Fruit fly (Drosophila melanogaster) whole organism, embryonic: ENCODE measurements around the gene Pss.

Experiments used
- Abd-B ChIP-seq: fragments of 200-800 bp; sonication (Bioruptor generic); optimal IDR thresholded peaks from 2 replicates; lab custom pipeline; 2018; ENCODE audit warnings: missing biosample characterization, mild to moderate bottlenecking, missing genetic modification characterization, moderate library complexity
- Adf1 ChIP-seq: fragments of 200-800 bp; sonication (Bioruptor generic); IDR thresholded peaks from 2 replicates; pipeline ENCODE4 v1.3.6; 2022; ENCODE audit warnings: missing biosample characterization, missing genetic modification characterization
- CG12071 ChIP-seq: fragments of 200-800 bp; sonication (Bioruptor generic); optimal IDR thresholded peaks from 3 replicates; lab custom pipeline; 2018; ENCODE audit warnings: missing biosample characterization, mild to moderate bottlenecking, missing genetic modification characterization
- CG13775 ChIP-seq: fragments of 200-800 bp; sonication (Bioruptor generic); optimal IDR thresholded peaks from 3 replicates; lab custom pipeline; 2017; ENCODE audit warnings: missing biosample characterization, mild to moderate bottlenecking, missing genetic modification characterization
- CG13894 ChIP-seq: fragments of 200-800 bp; sonication (Bioruptor generic); optimal IDR thresholded peaks from 3 replicates; lab custom pipeline; 2018; ENCODE audit warnings: missing biosample characterization, mild to moderate bottlenecking, missing genetic modification characterization, moderate library complexity
- CG1602 ChIP-seq: fragments of 200-800 bp; sonication (Bioruptor generic); optimal IDR thresholded peaks from 3 replicates; lab custom pipeline; 2016; ENCODE audit warnings: missing biosample characterization, missing genetic modification characterization
- CG17802 ChIP-seq: fragments of 200-800 bp; sonication (Bioruptor generic); optimal IDR thresholded peaks from 2 replicates; lab custom pipeline; 2018; ENCODE audit warnings: missing biosample characterization, mild to moderate bottlenecking, missing genetic modification characterization, moderate library complexity
- CG18476 ChIP-seq: fragments of 200-800 bp; sonication (Bioruptor generic); optimal IDR thresholded peaks from 2 replicates; lab custom pipeline; 2016; ENCODE audit warnings: missing biosample characterization, mild to moderate bottlenecking, missing genetic modification characterization
- CG18619 ChIP-seq: fragments of 200-800 bp; sonication (Bioruptor generic); optimal IDR thresholded peaks from 3 replicates; lab custom pipeline; 2017; ENCODE audit warnings: missing biosample characterization, mild to moderate bottlenecking, missing genetic modification characterization
- CG18764 ChIP-seq: fragments of 200-800 bp; sonication (Bioruptor generic); optimal IDR thresholded peaks from 3 replicates; lab custom pipeline; 2016; ENCODE audit warnings: missing biosample characterization, missing genetic modification characterization
- CG30020 ChIP-seq: fragments of 200-800 bp; optimal IDR thresholded peaks from 2 replicates; lab custom pipeline; 2019; ENCODE audit warnings: missing biosample characterization, mild to moderate bottlenecking, missing genetic modification characterization, moderate library complexity
- CG30403 ChIP-seq: fragments of 200-800 bp; sonication (Bioruptor generic); optimal IDR thresholded peaks from 3 replicates; lab custom pipeline; 2016; ENCODE audit warnings: missing biosample characterization, missing genetic modification characterization
- CG33557 ChIP-seq: fragments of 200-800 bp; sonication (Bioruptor generic); optimal IDR thresholded peaks from 2 replicates; lab custom pipeline; 2019; ENCODE audit warnings: missing biosample characterization, mild to moderate bottlenecking, missing genetic modification characterization, moderate library complexity
- CG34376 ChIP-seq: fragments of 200-800 bp; sonication (Bioruptor generic); optimal IDR thresholded peaks from 2 replicates; lab custom pipeline; 2018; ENCODE audit warnings: missing biosample characterization, mild to moderate bottlenecking, missing genetic modification characterization
- CG3847 ChIP-seq: fragments of 200-800 bp; sonication (Bioruptor generic); IDR thresholded peaks from 2 replicates; pipeline ENCODE4 v1.3.6; 2022; ENCODE audit warnings: missing biosample characterization, missing genetic modification characterization
- CG5180 ChIP-seq: fragments of 200-800 bp; sonication (Bioruptor generic); optimal IDR thresholded peaks from 3 replicates; lab custom pipeline; 2017; ENCODE audit warnings: missing biosample characterization, missing genetic modification characterization, mild to moderate bottlenecking, moderate library complexity, missing genetic modification reagents
- CG6175 ChIP-seq: fragments of 200-800 bp; sonication (Bioruptor generic); IDR thresholded peaks from 3 replicates; pipeline ENCODE4 v1.3.6; 2022; ENCODE audit warnings: missing biosample characterization, missing genetic modification characterization
- CG6254 ChIP-seq: fragments of 200-800 bp; sonication (Bioruptor generic); optimal IDR thresholded peaks from 3 replicates; lab custom pipeline; 2017; ENCODE audit warnings: mild to moderate bottlenecking, missing biosample characterization, missing genetic modification reagents, missing genetic modification characterization
- CG7963 ChIP-seq: fragments of 200-800 bp; sonication (Bioruptor generic); IDR thresholded peaks from 3 replicates; pipeline ENCODE4 v1.3.6; 2022; ENCODE audit warnings: missing biosample characterization, missing genetic modification characterization; ENCODE audit not compliant: partially characterized antibody
- Chrac-16 ChIP-seq: fragments of 200-800 bp; sonication (Bioruptor generic); optimal IDR thresholded peaks from 3 replicates; lab custom pipeline; 2016; ENCODE audit warnings: missing biosample characterization, missing genetic modification characterization
- D19A ChIP-seq: fragments of 200-800 bp; optimal IDR thresholded peaks from 3 replicates; lab custom pipeline; 2019; ENCODE audit warnings: missing biosample characterization, mild to moderate bottlenecking, missing genetic modification characterization, moderate library complexity
- Hand ChIP-seq: fragments of 200-800 bp; sonication (Bioruptor generic); optimal IDR thresholded peaks from 2 replicates; lab custom pipeline; 2017; ENCODE audit warnings: mild to moderate bottlenecking, missing biosample characterization, missing genetic modification reagents, missing genetic modification characterization
- Hmr ChIP-seq: fragments of 200-800 bp; sonication (Bioruptor generic); optimal IDR thresholded peaks from 3 replicates; lab custom pipeline; 2017; ENCODE audit warnings: mild to moderate bottlenecking, missing biosample characterization, missing genetic modification reagents, missing genetic modification characterization
- Kr ChIP-seq: fragments of 200-800 bp; sonication (Bioruptor generic); optimal IDR thresholded peaks from 2 replicates; lab custom pipeline; 2017; ENCODE audit warnings: missing biosample characterization, mild to moderate bottlenecking, missing genetic modification characterization
- NK7.1 ChIP-seq: fragments of 200-800 bp; sonication (Bioruptor generic); optimal IDR thresholded peaks from 3 replicates; lab custom pipeline; 2016; ENCODE audit warnings: missing biosample characterization, missing genetic modification characterization
- Oaz ChIP-seq: fragments of 200-800 bp; sonication (Bioruptor generic); IDR thresholded peaks from 2 replicates; pipeline ENCODE4 v1.3.6; 2022; ENCODE audit warnings: missing biosample characterization, missing genetic modification characterization
- Ravus ChIP-seq: fragments of 200-800 bp; sonication (Bioruptor generic); IDR thresholded peaks from 2 replicates; pipeline ENCODE4 v1.3.6; 2022; ENCODE audit warnings: missing biosample characterization, missing genetic modification characterization
- Rfx ChIP-seq: fragments of 200-800 bp; sonication (Bioruptor generic); IDR thresholded peaks from 2 replicates; pipeline ENCODE4 v1.3.6; 2022; ENCODE audit warnings: missing biosample characterization, missing genetic modification characterization
- Sox102F ChIP-seq: fragments of 200-800 bp; sonication (Bioruptor generic); optimal IDR thresholded peaks from 2 replicates; lab custom pipeline; 2018; ENCODE audit warnings: missing biosample characterization, mild to moderate bottlenecking, missing genetic modification characterization, moderate library complexity
- Stat92E ChIP-seq, 3 experiments: fragments of >200 bp in 2 of 3; fragments of 200-800 bp in 1 of 3; sonication (Bioruptor generic) in 1 of 3; optimal IDR thresholded peaks; 2 replicates each; lab custom pipeline; 2017 to 2019; ENCODE audit warnings: missing biosample characterization in 3 of 3, missing genetic modification characterization in 3 of 3, mild to moderate bottlenecking in 1 of 3, moderate library complexity in 1 of 3
- Xrp1 ChIP-seq: fragments of 200-800 bp; sonication (Bioruptor generic); IDR thresholded peaks from 2 replicates; pipeline ENCODE4 v1.3.6; 2022; ENCODE audit warnings: missing biosample characterization, missing genetic modification characterization
- ato ChIP-seq: fragments of 200-800 bp; sonication (Bioruptor generic); IDR thresholded peaks from 2 replicates; pipeline ENCODE4 v1.3.6; 2022; ENCODE audit warnings: missing biosample characterization, missing genetic modification characterization; ENCODE audit not compliant: partially characterized antibody
- cad ChIP-seq: fragments of >200 bp; optimal IDR thresholded peaks from 2 replicates; lab custom pipeline; 2017; ENCODE audit warnings: missing biosample characterization, missing genetic modification characterization
- dpn ChIP-seq, 2 experiments: fragments of 200-800 bp; sonication (Bioruptor generic); optimal IDR thresholded peaks; 3 replicates each; lab custom pipeline; 2016; ENCODE audit warnings: missing biosample characterization in 2 of 2, missing genetic modification characterization in 2 of 2
- emc ChIP-seq: fragments of 200-800 bp; sonication (Bioruptor generic); optimal IDR thresholded peaks from 2 replicates; lab custom pipeline; 2016; ENCODE audit warnings: missing biosample characterization, missing genetic modification characterization
- gcm ChIP-seq: fragments of 200-800 bp; sonication (Bioruptor generic); optimal IDR thresholded peaks from 2 replicates; lab custom pipeline; 2019; ENCODE audit warnings: missing biosample characterization, mild to moderate bottlenecking, missing genetic modification characterization, moderate library complexity
- gem ChIP-seq: fragments of 200-800 bp; sonication (Bioruptor generic); optimal IDR thresholded peaks from 2 replicates; lab custom pipeline; 2019; ENCODE audit warnings: missing biosample characterization, mild to moderate bottlenecking, missing genetic modification characterization, moderate library complexity
- grn ChIP-seq: fragments of 200-800 bp; sonication (Bioruptor generic); optimal IDR thresholded peaks from 3 replicates; lab custom pipeline; 2017; ENCODE audit warnings: missing biosample characterization, missing genetic modification characterization
- her ChIP-seq: fragments of 200-800 bp; sonication (Bioruptor generic); optimal IDR thresholded peaks from 2 replicates; lab custom pipeline; 2016; ENCODE audit warnings: missing biosample characterization, missing genetic modification characterization
- inv ChIP-seq: fragments of 200-800 bp; sonication (Bioruptor generic); IDR thresholded peaks from 2 replicates; pipeline ENCODE4 v1.3.6; 2022; ENCODE audit warnings: missing biosample characterization, missing genetic modification characterization; ENCODE audit not compliant: partially characterized antibody
- odd ChIP-seq: fragments of 200-800 bp; sonication (Bioruptor generic); optimal IDR thresholded peaks from 2 replicates; lab custom pipeline; 2017; ENCODE audit warnings: missing biosample characterization, mild to moderate bottlenecking, missing genetic modification characterization
- prd ChIP-seq, 3 experiments: fragments of >200 bp in 2 of 3; fragments of 200-800 bp in 1 of 3; sonication (Bioruptor generic) in 1 of 3; optimal IDR thresholded peaks in 2 of 3; IDR thresholded peaks in 1 of 3; 2 replicates in 2 of 3; 3 replicates in 1 of 3; pipeline versions ENCODE4 v1.3.6 to Lab custom; 2017 to 2022; ENCODE audit warnings: missing biosample characterization in 1 of 3, missing genetic modification characterization in 1 of 3
- sens ChIP-seq: fragments of 200-800 bp; sonication (Bioruptor generic); peaks from one replicate; lab custom pipeline; 2016; ENCODE audit warnings: missing biosample characterization, missing genetic modification characterization
- shn ChIP-seq: fragments of 200-800 bp; sonication (Bioruptor generic); optimal IDR thresholded peaks from 3 replicates; lab custom pipeline; 2016; ENCODE audit warnings: missing biosample characterization, missing genetic modification characterization
- trem ChIP-seq: fragments of 200-800 bp; optimal IDR thresholded peaks from 3 replicates; lab custom pipeline; 2019; ENCODE audit warnings: missing biosample characterization, mild to moderate bottlenecking, missing genetic modification characterization, moderate library complexity
- twi ChIP-seq: fragments of 200-800 bp; optimal IDR thresholded peaks from 2 replicates; lab custom pipeline; 2019; ENCODE audit warnings: missing biosample characterization, mild to moderate bottlenecking, missing genetic modification characterization, moderate library complexity
- unpg ChIP-seq: fragments of 200-800 bp; sonication (Bioruptor generic); optimal IDR thresholded peaks from 3 replicates; lab custom pipeline; 2018; ENCODE audit warnings: missing biosample characterization, mild to moderate bottlenecking, missing genetic modification characterization, moderate library complexity
- zfh2 ChIP-seq: fragments of 200-800 bp; sonication (Bioruptor generic); optimal IDR thresholded peaks from 2 replicates; lab custom pipeline; 2016; ENCODE audit warnings: missing biosample characterization, missing genetic modification characterization

Gene Pss

dm6 chr3L:20516519-20517178 lies 9.3 kb downstream of the Pss start (continued):
- TF ChIP-seq dpn (GFP tag; optimal IDR thresholded peaks at IDR 0.05; lab: Kevin White, UChicago) (peak in 1 of 2 experiments; percentile 12), CG6254 (GFP tag; lab: Kevin White, UChicago) (peak; percentile 30), shn (GFP tag; lab: Kevin White, UChicago) (no peak), CG13775 (GFP tag; lab: Kevin White, UChicago) (no peak), CG18764 (GFP tag; lab: Kevin White, UChicago) (peak; percentile 9), CG12071 (GFP tag; lab: Kevin White, UChicago) (peak; percentile 41), CG7963 (GFP tag; lab: Robert Waterston, UW) (no peak), unpg (GFP tag; lab: Kevin White, UChicago) (peak; percentile 63), inv (GFP tag; lab: Robert Waterston, UW) (no peak), sens (GFP tag; lab: Kevin White, UChicago) (peak; percentile 81), cad (GFP tag; lab: Kevin White, UChicago) (peak; percentile 90), CG30403 (GFP tag; lab: Kevin White, UChicago) (peak; percentile 47), NK7.1 (GFP tag; lab: Kevin White, UChicago) (no peak), CG3847 (no peak), Chrac-16 (GFP tag; lab: Kevin White, UChicago) (peak; percentile 48), CG17802 (no peak), CG18619 (GFP tag; lab: Kevin White, UChicago) (no peak), D19A (tag; lab: Kevin White, UChicago) (peak; percentile 65), Sox102F (GFP tag; lab: Kevin White, UChicago) (peak; percentile 67), Xrp1 (GFP tag; lab: Robert Waterston, UW) (peak; percentile 74), trem (tag; lab: Kevin White, UChicago) (peak; percentile 29), CG5180 (GFP tag; lab: Kevin White, UChicago) (no peak), Stat92E (GFP tag; optimal IDR thresholded peaks at IDR 0.05; lab: Kevin White, UChicago) (peak in 1 of 3 experiments; percentile 32), Adf1 (GFP tag; lab: Robert Waterston, UW) (peak; percentile 20; the same call in 1 of the 2 replicates), Abd-B (GFP tag; lab: Kevin White, UChicago) (peak; percentile 22), gem (peak; percentile 75), odd (GFP tag; lab: Kevin White, UChicago) (no peak), Ravus (GFP tag; lab: Robert Waterston, UW) (no peak), Rfx (GFP tag; lab: Robert Waterston, UW) (peak; percentile 27; the same call in 1 of the 2 replicates), zfh2 (GFP tag; lab: Kevin White, UChicago) (no peak), Hmr (GFP tag; lab: Kevin White, UChicago) (peak; percentile 48), CG30020 (tag; lab: Kevin White, UChicago) (peak; percentile 10), Oaz (GFP tag; lab: Robert Waterston, UW) (no peak), CG6175 (GFP tag; lab: Robert Waterston, UW) (no peak), grn (GFP tag; lab: Kevin White, UChicago) (peak; percentile 69), Kr (GFP tag; lab: Kevin White, UChicago) (peak; percentile 91), CG33557 (no peak), CG13894 (tag; lab: Kevin White, UChicago) (no peak), CG1602 (GFP tag; lab: Kevin White, UChicago) (peak; percentile 40), gcm (peak; percentile 31), CG18476 (GFP tag; lab: Kevin White, UChicago) (no peak), emc (GFP tag; lab: Kevin White, UChicago) (no peak), CG34376 (GFP tag; lab: Kevin White, UChicago) (peak; percentile 16), ato (0 out of 2 replicates have a peak, but pooled peaks have one; percentile 37), prd (optimal IDR thresholded peaks at IDR 0.05; lab: Kevin White, UChicago) (no peak), prd (GFP tag; IDR thresholded peaks at IDR 0.05; lab: Robert Waterston, UW) (peak; percentile 67), Hand (GFP tag; lab: Kevin White, UChicago) (peak; percentile 44), twi (tag; lab: Kevin White, UChicago) (peak; percentile 83), her (peak; percentile 92)
